Worm (Caenorhabditis elegans) whole organism, L4 larva: ENCODE measurements around the gene nhr-76.

Experiments used
- R02D3.7 ChIP-seq: fragments of 150-350 bp; sonication (generic microtip); optimal IDR thresholded peaks from 3 replicates; lab custom pipeline; 2014; ENCODE audit warnings: missing biosample characterization, missing genetic modification characterization
- T20F7.1 ChIP-seq: fragments of 200-800 bp; sonication (Bioruptor generic); optimal IDR thresholded peaks from 2 replicates; lab custom pipeline; 2018; ENCODE audit warnings: mild to moderate bottlenecking, missing genetic modification characterization, missing compliant biosample characterization
- T26A8.4 ChIP-seq: fragments of 200-800 bp; sonication (Bioruptor generic); IDR thresholded peaks from 2 replicates; pipeline ENCODE4 v1.3.6; 2022; ENCODE audit warnings: missing genetic modification characterization, missing compliant biosample characterization
- Y48G9A.11 ChIP-seq: fragments of 200-800 bp; sonication (Bioruptor generic); IDR thresholded peaks from 2 replicates; pipeline ENCODE4 v1.3.6; 2022; ENCODE audit warnings: missing genetic modification reagents, missing genetic modification characterization, missing compliant biosample characterization
- ama-1 ChIP-seq: fragments of 150-350 bp; optimal IDR thresholded peaks from 2 replicates; lab custom pipeline; 2014; ENCODE audit warnings: inconsistent platforms, mixed read lengths
- arid-1 ChIP-seq: fragments of 200-800 bp; sonication (Bioruptor generic); conservative IDR thresholded peaks from 2 replicates; pipeline ENCODE4 v1.3.6; 2022; ENCODE audit warnings: missing genetic modification reagents, missing genetic modification characterization, missing compliant biosample characterization
- ceh-82 ChIP-seq: sonication (generic microtip); optimal IDR thresholded peaks from 2 replicates; lab custom pipeline; 2017; ENCODE audit warnings: missing biosample characterization, missing genetic modification characterization
- daf-16 ChIP-seq, 3 experiments: sonication (generic microtip); optimal IDR thresholded peaks; 2 replicates each; lab custom pipeline; 2016 to 2017; ENCODE audit warnings: missing genetic modification characterization in 3 of 3, missing genetic modification reagents in 3 of 3, mild to moderate bottlenecking in 2 of 3, missing compliant biosample characterization in 2 of 3, missing biosample characterization in 1 of 3, moderate library complexity in 1 of 3
- daf-19 ChIP-seq: fragments of 200-800 bp; sonication (Bioruptor generic); conservative IDR thresholded peaks from 2 replicates; pipeline ENCODE4 v1.3.6; 2022; ENCODE audit warnings: missing genetic modification characterization, missing compliant biosample characterization
- daf-8 ChIP-seq: fragments of 200-800 bp; sonication (Bioruptor generic); IDR thresholded peaks from 2 replicates; pipeline ENCODE4 v1.3.6; 2022; ENCODE audit warnings: missing genetic modification characterization, missing compliant biosample characterization
- dmd-6 ChIP-seq: fragments of 200-800 bp; sonication (Bioruptor generic); IDR thresholded peaks from 2 replicates; pipeline ENCODE4 v1.3.6; 2022; ENCODE audit warnings: missing genetic modification reagents, missing genetic modification characterization, missing compliant biosample characterization
- dpl-1 ChIP-seq: fragments of 150-350 bp; optimal IDR thresholded peaks from 2 replicates; lab custom pipeline; 2014; ENCODE audit warnings: missing biosample characterization, missing genetic modification reagents, missing genetic modification characterization
- duxl-1 ChIP-seq: sonication (generic microtip); optimal IDR thresholded peaks from 2 replicates; lab custom pipeline; 2016; ENCODE audit warnings: mild to moderate bottlenecking, missing genetic modification characterization, moderate library complexity, missing compliant biosample characterization; ENCODE audit not compliant: poor library complexity
- gei-8 ChIP-seq: fragments of 200-800 bp; sonication (Bioruptor generic); optimal IDR thresholded peaks from 2 replicates; lab custom pipeline; 2018; ENCODE audit warnings: mild to moderate bottlenecking, missing genetic modification characterization, missing compliant biosample characterization
- hif-1 ChIP-seq, 2 experiments: sonication (generic microtip); optimal IDR thresholded peaks; 2 replicates each; lab custom pipeline; 2016 to 2017; ENCODE audit warnings: missing compliant biosample characterization in 2 of 2, missing genetic modification characterization in 2 of 2, missing genetic modification reagents in 2 of 2, missing genotype in 2 of 2, mild to moderate bottlenecking in 1 of 2
- hlh-11 ChIP-seq: fragments of 200-800 bp; sonication (Bioruptor generic); optimal IDR thresholded peaks from 2 replicates; lab custom pipeline; 2018; ENCODE audit warnings: mild to moderate bottlenecking, missing genetic modification characterization, missing compliant biosample characterization
- lim-7 ChIP-seq: fragments of 200-800 bp; sonication (Bioruptor generic); IDR thresholded peaks from 2 replicates; pipeline ENCODE4 v1.3.6; 2022; ENCODE audit warnings: missing genetic modification characterization, missing compliant biosample characterization
- lin-1 ChIP-seq: fragments of 200-800 bp; sonication (Bioruptor generic); IDR thresholded peaks from 2 replicates; pipeline ENCODE4 v1.3.6; 2022; ENCODE audit warnings: missing genetic modification reagents, missing genetic modification characterization, missing compliant biosample characterization
- lin-29 ChIP-seq: fragments of 200-800 bp; sonication (Bioruptor generic); IDR thresholded peaks from 2 replicates; pipeline ENCODE4 v1.3.6; 2022; ENCODE audit warnings: missing genetic modification reagents, missing genetic modification characterization, missing compliant biosample characterization
- lin-38 ChIP-seq: fragments of 200-800 bp; sonication (Bioruptor generic); IDR thresholded peaks from 2 replicates; pipeline ENCODE4 v1.3.6; 2022; ENCODE audit warnings: missing genetic modification reagents, missing genetic modification characterization, missing compliant biosample characterization
- lin-39 ChIP-seq: fragments of 150-350 bp; optimal IDR thresholded peaks from 2 replicates; lab custom pipeline; 2014; ENCODE audit warnings: missing biosample characterization, missing genetic modification reagents, missing genetic modification characterization
- lsy-2 ChIP-seq, 2 experiments: fragments of 150-350 bp in 1 of 2; sonication (generic microtip) in 1 of 2; optimal IDR thresholded peaks; 2 replicates each; lab custom pipeline; 2014 to 2017; ENCODE audit warnings: missing biosample characterization in 2 of 2, missing genetic modification characterization in 2 of 2
- madf-5 ChIP-seq, 2 experiments: fragments of 200-800 bp; sonication (Bioruptor generic); IDR thresholded peaks; 2 replicates each; pipeline ENCODE4 v1.3.6; 2022; ENCODE audit warnings: missing compliant biosample characterization in 2 of 2, missing genetic modification characterization in 2 of 2
- madf-9 ChIP-seq: fragments of 200-800 bp; sonication (Bioruptor generic); conservative IDR thresholded peaks from 2 replicates; pipeline ENCODE4 v1.3.6; 2022; ENCODE audit warnings: missing genetic modification reagents, missing genetic modification characterization, missing compliant biosample characterization
- mdt-29 ChIP-seq: fragments of 200-800 bp; sonication (Bioruptor generic); IDR thresholded peaks from 2 replicates; pipeline ENCODE4 v1.3.6; 2022; ENCODE audit warnings: missing genetic modification reagents, missing genetic modification characterization, missing compliant biosample characterization
- mep-1 ChIP-seq: fragments of 150-350 bp; sonication (generic microtip); optimal IDR thresholded peaks from 3 replicates; lab custom pipeline; 2014; ENCODE audit warnings: missing biosample characterization, missing genetic modification characterization
- mxl-2 ChIP-seq: fragments of 200-800 bp; sonication (Bioruptor generic); conservative IDR thresholded peaks from 2 replicates; pipeline ENCODE4 v1.3.6; 2022; ENCODE audit warnings: missing genetic modification reagents, missing genetic modification characterization, missing compliant biosample characterization
- nhr-102 ChIP-seq: sonication (generic microtip); optimal IDR thresholded peaks from 2 replicates; lab custom pipeline; 2016; ENCODE audit warnings: mild to moderate bottlenecking, missing genetic modification characterization, moderate library complexity, missing compliant biosample characterization
- nhr-11 ChIP-seq: fragments of 150-350 bp; optimal IDR thresholded peaks from 2 replicates; lab custom pipeline; 2014; ENCODE audit warnings: missing biosample characterization, missing genetic modification characterization
- nhr-111 ChIP-seq: fragments of 200-800 bp; sonication (Bioruptor generic); optimal IDR thresholded peaks from 2 replicates; lab custom pipeline; 2018; ENCODE audit warnings: mild to moderate bottlenecking, missing genetic modification characterization, missing compliant biosample characterization
- nhr-237 ChIP-seq: sonication (generic microtip); optimal IDR thresholded peaks from 2 replicates; lab custom pipeline; 2017; ENCODE audit warnings: missing biosample characterization, missing genetic modification characterization
- nhr-25 ChIP-seq: sonication (generic microtip); optimal IDR thresholded peaks from 2 replicates; lab custom pipeline; 2017; ENCODE audit warnings: missing genetic modification characterization, mild to moderate bottlenecking, missing compliant biosample characterization, antibody characterized with exemption, moderate library complexity, borderline replicate concordance; ENCODE audit not compliant: insufficient read depth
- nhr-77 ChIP-seq: fragments of 150-350 bp; optimal IDR thresholded peaks from 2 replicates; lab custom pipeline; 2014; ENCODE audit warnings: missing biosample characterization, missing genetic modification characterization
- pha-4 ChIP-seq, 2 experiments: fragments of 150-350 bp in 1 of 2; fragments of 200-800 bp in 1 of 2; sonication (Bioruptor generic) in 1 of 2; IDR thresholded peaks in 1 of 2; optimal IDR thresholded peaks in 1 of 2; 2 replicates each; pipeline versions ENCODE4 v1.3.6 to Lab custom; 2014 to 2022; ENCODE audit warnings: missing genetic modification characterization in 2 of 2, missing genetic modification reagents in 2 of 2, missing biosample characterization in 1 of 2, missing compliant biosample characterization in 1 of 2
- rbr-2 ChIP-seq: sonication (generic microtip); optimal IDR thresholded peaks from 2 replicates; lab custom pipeline; 2016; ENCODE audit warnings: missing genotype, missing genetic modification characterization, missing compliant biosample characterization
- set-16 ChIP-seq: fragments of 200-800 bp; sonication (Bioruptor generic); IDR thresholded peaks from 2 replicates; pipeline ENCODE4 v1.3.6; 2022; ENCODE audit warnings: missing genetic modification reagents, missing genetic modification characterization, missing compliant biosample characterization
- spr-3 ChIP-seq: fragments of 200-800 bp; sonication (Bioruptor generic); optimal IDR thresholded peaks from 2 replicates; lab custom pipeline; 2018; ENCODE audit warnings: mild to moderate bottlenecking, missing genetic modification characterization, missing compliant biosample characterization
- unc-39 ChIP-seq: sonication (generic microtip); optimal IDR thresholded peaks from 2 replicates; lab custom pipeline; 2017; ENCODE audit warnings: missing biosample characterization, missing genetic modification characterization
- unc-62 ChIP-seq, 3 experiments: fragments of 150-350 bp in 1 of 3; sonication (generic microtip); optimal IDR thresholded peaks in 2 of 3; peaks in 1 of 3; 1 replicate in 1 of 3; 2 replicates in 2 of 3; lab custom pipeline; 2014 to 2017; ENCODE audit warnings: missing biosample characterization in 3 of 3, missing genetic modification characterization in 3 of 3, missing genetic modification reagents in 3 of 3, missing genotype in 1 of 3
- vab-7 ChIP-seq: fragments of 200-800 bp; sonication (Bioruptor generic); IDR thresholded peaks from 2 replicates; pipeline ENCODE4 v1.3.6; 2022; ENCODE audit warnings: missing genetic modification reagents, missing genetic modification characterization, missing compliant biosample characterization
- zip-2 ChIP-seq: fragments of 150-350 bp; optimal IDR thresholded peaks from 2 replicates; lab custom pipeline; 2014; ENCODE audit warnings: missing biosample characterization, missing genetic modification characterization
- ztf-7 ChIP-seq: fragments of 150-350 bp; optimal IDR thresholded peaks from 2 replicates; lab custom pipeline; 2014; ENCODE audit warnings: missing biosample characterization, missing genetic modification characterization

nhr-76 gene

ce11 chrIV:643481-643880, 16.1 kb downstream of the nhr-76 start:
- TF ChIP-seq lin-39 (tag; lab: Kevin White, UChicago) = no peak
- no peak for TF ChIP-seq duxl-1 (tag; lab: Kevin White, UChicago)
- TF ChIP-seq ama-1 (lab: Kevin White, UChicago) = no peak
- no peak for TF ChIP-seq hif-1 (tag; optimal IDR thresholded peaks at IDR 0.05; lab: Kevin White, UChicago)
- TF ChIP-seq set-16 = no peak
- no peak for TF ChIP-seq nhr-77 (tag; lab: Kevin White, UChicago)
- no peak for TF ChIP-seq arid-1 (GFP tag; lab: Robert Waterston, UW)
- no peak for TF ChIP-seq hlh-11
- TF ChIP-seq vab-7 (GFP tag; lab: Robert Waterston, UW) = no peak
- TF ChIP-seq ztf-7 = no peak
- TF ChIP-seq spr-3 (GFP tag; lab: Kevin White, UChicago) = no peak
- TF ChIP-seq lin-29 = no peak
- no peak for TF ChIP-seq madf-9 (GFP tag; lab: Robert Waterston, UW)
- TF ChIP-seq daf-19 = no peak
- no peak for TF ChIP-seq rbr-2 (tag; lab: Kevin White, UChicago)

DNA sequence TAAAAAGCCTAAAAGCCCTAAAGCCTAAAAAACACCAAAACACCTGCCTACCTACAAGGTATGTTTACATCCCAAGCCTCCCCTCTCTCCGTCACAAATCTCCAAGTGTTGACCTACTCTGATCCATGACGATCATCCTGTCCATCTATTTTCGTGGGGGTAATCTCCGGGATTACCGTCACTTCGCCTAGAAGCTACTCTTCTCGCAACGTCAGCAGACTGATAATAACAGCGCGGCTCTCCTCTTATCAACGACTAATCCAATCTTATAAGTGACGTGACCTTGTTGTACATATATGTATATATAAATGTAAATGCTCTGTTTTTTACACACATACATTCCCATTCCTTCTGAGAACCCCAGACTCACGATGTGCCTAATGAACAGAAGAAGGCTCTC, 21.0 kb downstream of the nhr-76 start:
- no peak for TF ChIP-seq ama-1 (lab: Kevin White, UChicago)

- TF ChIP-seq R02D3.7 (tag; lab: Kevin White, UChicago) (no peak), pha-4 (GFP tag; IDR thresholded peaks at IDR 0.05; lab: Robert Waterston, UW) (no peak), pha-4 (tag; optimal IDR thresholded peaks at IDR 0.05; lab: Kevin White, UChicago) (no peak), unc-39 (tag; lab: Kevin White, UChicago) (no peak), zip-2 (tag; lab: Kevin White, UChicago) (no peak), madf-5 (GFP tag; IDR thresholded peaks at IDR 0.05; lab: Robert Waterston, UW) (no peak), daf-8 (GFP tag; lab: Robert Waterston, UW) (no peak), hlh-11 (no peak), nhr-102 (tag; lab: Kevin White, UChicago) (no peak), unc-62 (GFP tag; optimal IDR thresholded peaks at IDR 0.05 in 1 of 2; lab: Kevin White, UChicago) (no peak), unc-62 (tag; optimal IDR thresholded peaks at IDR 0.05; lab: Kevin White, UChicago) (no peak), daf-16 (GFP tag; optimal IDR thresholded peaks at IDR 0.05; lab: Kevin White, UChicago) (no peak), daf-16 (tag; optimal IDR thresholded peaks at IDR 0.05; lab: Kevin White, UChicago) (no peak), T20F7.1 (no peak)
- TF ChIP-seq, all 104 proteins: peak for 0
These were observed 22.0 kb downstream of the nhr-76 start, which contains the start of gene K11H12.9 for ce11 chrIV:649365-649764. K11H12.9 (plus strand) TSS chrIV:649665.

ce11 chrIV:653138-653848, 26.0 kb downstream of the nhr-76 start, which contains the start of gene K11H12.1:
K11H12.1 (minus strand) TSS chrIV:653421.
- 0 out of 2 replicates have a peak, but pooled peaks have one; percentile 39 for TF ChIP-seq T26A8.4 (GFP tag; lab: Robert Waterston, UW)
- peak; percentile 46 for TF ChIP-seq nhr-111 (GFP tag; lab: Kevin White, UChicago)
- TF ChIP-seq hif-1 (tag; optimal IDR thresholded peaks at IDR 0.05; lab: Kevin White, UChicago) = no peak
- TF ChIP-seq lsy-2 (tag; optimal IDR thresholded peaks at IDR 0.05; lab: Kevin White, UChicago) = peak in 1 of 2 experiments; percentile 8
- no peak for TF ChIP-seq dpl-1 (GFP tag; lab: Kevin White, UChicago)
- TF ChIP-seq dmd-6 = no peak
- no peak for TF ChIP-seq nhr-25
- peak; percentile 36; the same call in 1 of the 2 replicates for TF ChIP-seq lin-1 (GFP tag; lab: Robert Waterston, UW)
- TF ChIP-seq Y48G9A.11 (GFP tag; lab: Robert Waterston, UW) = peak; percentile 51; the same call in 1 of the 2 replicates
- TF ChIP-seq vab-7 (GFP tag; lab: Robert Waterston, UW) = 0 out of 2 replicates have a peak, but pooled peaks have one; percentile 27
- TF ChIP-seq mep-1 (tag; lab: Kevin White, UChicago) = no peak
- TF ChIP-seq ceh-82 = no peak
- 0 out of 2 replicates have a peak, but pooled peaks have one; percentile 18 for TF ChIP-seq mdt-29 (GFP tag; lab: Robert Waterston, UW)
- no peak for TF ChIP-seq nhr-237
- no peak for TF ChIP-seq nhr-102 (tag; lab: Kevin White, UChicago)
- TF ChIP-seq pha-4 (GFP tag; IDR thresholded peaks at IDR 0.05; lab: Robert Waterston, UW) = peak; percentile 43; the same call in 1 of the 2 replicates
- no peak for TF ChIP-seq pha-4 (tag; optimal IDR thresholded peaks at IDR 0.05; lab: Kevin White, UChicago)
- peak; percentile 68 for TF ChIP-seq lin-38 (GFP tag; lab: Robert Waterston, UW)
- TF ChIP-seq mxl-2 (GFP tag; lab: Robert Waterston, UW) = no peak
- TF ChIP-seq nhr-11 (tag; lab: Kevin White, UChicago) = no peak
- TF ChIP-seq daf-19 = peak; percentile 76; the same call in 1 of the 2 replicates
- TF ChIP-seq lim-7 (GFP tag; lab: Robert Waterston, UW) = peak; percentile 54; the same call in 1 of the 2 replicates
- TF ChIP-seq gei-8 (GFP tag; lab: Kevin White, UChicago) = no peak
